Fruit fly (Drosophila melanogaster): ENCODE results near the gene CG2663.
A peak's percentile ranks its signal among the peaks of the same experiment; 100 is the strongest.

The CG2663 gene

dm6 chr3R:5367512-5368169, 36.3 kb downstream of the CG2663 start:
- TF ChIP-seq CG11617 (GFP tag; optimal IDR thresholded peaks at IDR 0.05) (peak; percentile 39), CG12768 (GFP tag; optimal IDR thresholded peaks at IDR 0.05) (peak; percentile 48), ovo (GFP tag; optimal IDR thresholded peaks at IDR 0.05) (peak; percentile 90), kay (GFP tag; ENCODE audit: borderline replicate concordance) (no peak), CG5204 (GFP tag; optimal IDR thresholded peaks at IDR 0.05) (no peak), cnc (optimal IDR thresholded peaks at IDR 0.05) (no peak), Crg-1 (GFP tag; optimal IDR thresholded peaks at IDR 0.05) (no peak), tj (GFP tag; optimal IDR thresholded peaks at IDR 0.05) (peak; percentile 90), pad (GFP tag; optimal IDR thresholded peaks at IDR 0.05) (peak; percentile 59), CG14711 (tag; optimal IDR thresholded peaks at IDR 0.05) (no peak), toe (GFP tag; optimal IDR thresholded peaks at IDR 0.05) (no peak), CG33017 (tag; optimal IDR thresholded peaks at IDR 0.05) (peak; percentile 48), CG7101 (tag; optimal IDR thresholded peaks at IDR 0.05) (no peak), Hr96 (GFP tag; optimal IDR thresholded peaks at IDR 0.05) (no peak), bab1 (GFP tag; optimal IDR thresholded peaks at IDR 0.05) (no peak), CG1620 (GFP tag; optimal IDR thresholded peaks at IDR 0.05) (no peak), cic (GFP tag; optimal IDR thresholded peaks at IDR 0.05) (peak; percentile 87), Mnt (GFP tag; optimal IDR thresholded peaks at IDR 0.05) (no peak), CG7045 (GFP tag; optimal IDR thresholded peaks at IDR 0.05) (peak; percentile 21), Clk (GFP tag; optimal IDR thresholded peaks at IDR 0.05) (no peak)

- TF ChIP-seq CG33017 (tag; optimal IDR thresholded peaks at IDR 0.05) (peak; percentile 6), CG11617 (GFP tag; optimal IDR thresholded peaks at IDR 0.05) (no peak), CG7101 (tag; optimal IDR thresholded peaks at IDR 0.05) (peak; percentile 3), bab1 (GFP tag; optimal IDR thresholded peaks at IDR 0.05) (no peak), Hr96 (GFP tag; optimal IDR thresholded peaks at IDR 0.05) (no peak), CG5204 (GFP tag; optimal IDR thresholded peaks at IDR 0.05) (no peak), Mnt (GFP tag; optimal IDR thresholded peaks at IDR 0.05) (peak; percentile 60), cic (GFP tag; optimal IDR thresholded peaks at IDR 0.05) (peak; percentile 79), kay (GFP tag; ENCODE audit: borderline replicate concordance) (peak; percentile 96), pad (GFP tag; optimal IDR thresholded peaks at IDR 0.05) (no peak), CG1620 (GFP tag; optimal IDR thresholded peaks at IDR 0.05) (no peak), Crg-1 (GFP tag; optimal IDR thresholded peaks at IDR 0.05) (no peak), Clk (GFP tag; optimal IDR thresholded peaks at IDR 0.05) (no peak), cnc (optimal IDR thresholded peaks at IDR 0.05) (no peak), CG7045 (GFP tag; optimal IDR thresholded peaks at IDR 0.05) (no peak)
These were observed 39.2 kb downstream of the CG2663 start for dm6 chr3R:5364539-5365273.

dm6 chr3R:5363412-5363811, 40.5 kb downstream of the CG2663 start:
- TF ChIP-seq cic (GFP tag; optimal IDR thresholded peaks at IDR 0.05) (no peak), CG1620 (GFP tag; optimal IDR thresholded peaks at IDR 0.05) (no peak), Crg-1 (GFP tag; optimal IDR thresholded peaks at IDR 0.05) (no peak)

- TF ChIP-seq CG14711 (tag; optimal IDR thresholded peaks at IDR 0.05) (peak; percentile 18), CG1620 (GFP tag; optimal IDR thresholded peaks at IDR 0.05) (no peak), CG11617 (GFP tag; optimal IDR thresholded peaks at IDR 0.05) (no peak), CG33017 (tag; optimal IDR thresholded peaks at IDR 0.05) (peak; percentile 11)
These were observed 42.1 kb downstream of the CG2663 start for dm6 chr3R:5361681-5362319.

- TF ChIP-seq tj (GFP tag; optimal IDR thresholded peaks at IDR 0.05) (no peak), toe (GFP tag; optimal IDR thresholded peaks at IDR 0.05) (no peak), CG1620 (GFP tag; optimal IDR thresholded peaks at IDR 0.05) (no peak), cnc (optimal IDR thresholded peaks at IDR 0.05) (peak; percentile 96 to 98), ovo (GFP tag; optimal IDR thresholded peaks at IDR 0.05) (no peak), Mnt (GFP tag; optimal IDR thresholded peaks at IDR 0.05) (peak; percentile 11), CG7101 (tag; optimal IDR thresholded peaks at IDR 0.05) (no peak), pad (GFP tag; optimal IDR thresholded peaks at IDR 0.05) (no peak), CG12768 (GFP tag; optimal IDR thresholded peaks at IDR 0.05) (no peak), CG5204 (GFP tag; optimal IDR thresholded peaks at IDR 0.05) (no peak), bab1 (GFP tag; optimal IDR thresholded peaks at IDR 0.05) (peak; percentile 53), Clk (GFP tag; optimal IDR thresholded peaks at IDR 0.05) (no peak), Crg-1 (GFP tag; optimal IDR thresholded peaks at IDR 0.05) (no peak), kay (GFP tag; ENCODE audit: borderline replicate concordance) (no peak), cic (GFP tag; optimal IDR thresholded peaks at IDR 0.05) (peak; percentile 6)
These were observed 46.0 kb downstream of the CG2663 start, which contains the start of gene Prosbeta7 for dm6 chr3R:5357935-5358414. Prosbeta7 (minus strand) TSS chr3R:5358364.

- TF ChIP-seq CG1620 (GFP tag; optimal IDR thresholded peaks at IDR 0.05) (no peak), Crg-1 (GFP tag; optimal IDR thresholded peaks at IDR 0.05) (no peak), CG33017 (tag; optimal IDR thresholded peaks at IDR 0.05) (no peak), bab1 (GFP tag; optimal IDR thresholded peaks at IDR 0.05) (no peak), CG7101 (tag; optimal IDR thresholded peaks at IDR 0.05) (no peak), CG11617 (GFP tag; optimal IDR thresholded peaks at IDR 0.05) (no peak)
These were observed 48.8 kb downstream of the CG2663 start for dm6 chr3R:5355135-5355493.

Measured in whole organism, adult.